Worm (Caenorhabditis elegans) whole organism, late embryonic: ENCODE results near the gene C04G2.5.

Experiments used
- ahr-1 ChIP-seq: sonication (generic microtip); optimal IDR thresholded peaks from 2 replicates; lab custom pipeline; 2016; ENCODE audit warnings: missing genetic modification characterization, missing compliant biosample characterization
- ceh-18 ChIP-seq: sonication (generic microtip); optimal IDR thresholded peaks from 2 replicates; lab custom pipeline; 2016; ENCODE audit warnings: missing genetic modification characterization, missing compliant biosample characterization
- ceh-24 ChIP-seq: sonication (generic microtip); optimal IDR thresholded peaks from 2 replicates; lab custom pipeline; 2016; ENCODE audit warnings: mild to moderate bottlenecking, missing genetic modification characterization, missing compliant biosample characterization
- ceh-34 ChIP-seq: sonication (generic microtip); optimal IDR thresholded peaks from 2 replicates; lab custom pipeline; 2016; ENCODE audit warnings: mild to moderate bottlenecking, missing genetic modification characterization, missing compliant biosample characterization
- dmd-4 ChIP-seq: sonication (generic microtip); optimal IDR thresholded peaks from 2 replicates; lab custom pipeline; 2016; ENCODE audit warnings: borderline replicate concordance, missing genetic modification characterization, missing compliant biosample characterization
- eyg-1 ChIP-seq: sonication (generic microtip); optimal IDR thresholded peaks from 2 replicates; lab custom pipeline; 2016; ENCODE audit warnings: missing genotype, missing genetic modification characterization, missing compliant biosample characterization
- fkh-10 ChIP-seq: fragments of 150-350 bp; optimal IDR thresholded peaks from 2 replicates; lab custom pipeline; 2014; ENCODE audit warnings: missing biosample characterization, missing genetic modification reagents, missing genetic modification characterization
- nhr-232 ChIP-seq: sonication (generic microtip); optimal IDR thresholded peaks from 2 replicates; lab custom pipeline; 2016; ENCODE audit warnings: missing genetic modification characterization, missing compliant biosample characterization
- pha-4 ChIP-seq: fragments of 150-350 bp; optimal IDR thresholded peaks from 2 replicates; lab custom pipeline; 2018; ENCODE audit warnings: missing biosample characterization, missing genetic modification reagents, missing genetic modification characterization
- rnt-1 ChIP-seq: sonication (generic microtip); optimal IDR thresholded peaks from 2 replicates; lab custom pipeline; 2016; ENCODE audit warnings: missing genetic modification characterization, missing compliant biosample characterization
- ttx-3 ChIP-seq: sonication (generic microtip); optimal IDR thresholded peaks from 2 replicates; lab custom pipeline; 2016; ENCODE audit warnings: missing genetic modification reagents, missing genetic modification characterization, missing compliant biosample characterization
- unc-55 ChIP-seq: sonication (generic microtip); optimal IDR thresholded peaks from 2 replicates; lab custom pipeline; 2017; ENCODE audit warnings: missing biosample characterization, missing genetic modification reagents, missing genetic modification characterization
- unc-86 ChIP-seq: sonication (generic microtip); optimal IDR thresholded peaks from 2 replicates; lab custom pipeline; 2016; ENCODE audit warnings: missing genetic modification characterization, missing compliant biosample characterization
- zip-5 ChIP-seq: sonication (generic microtip); optimal IDR thresholded peaks from 2 replicates; lab custom pipeline; 2016; ENCODE audit warnings: missing genetic modification characterization, missing compliant biosample characterization

DNA sequence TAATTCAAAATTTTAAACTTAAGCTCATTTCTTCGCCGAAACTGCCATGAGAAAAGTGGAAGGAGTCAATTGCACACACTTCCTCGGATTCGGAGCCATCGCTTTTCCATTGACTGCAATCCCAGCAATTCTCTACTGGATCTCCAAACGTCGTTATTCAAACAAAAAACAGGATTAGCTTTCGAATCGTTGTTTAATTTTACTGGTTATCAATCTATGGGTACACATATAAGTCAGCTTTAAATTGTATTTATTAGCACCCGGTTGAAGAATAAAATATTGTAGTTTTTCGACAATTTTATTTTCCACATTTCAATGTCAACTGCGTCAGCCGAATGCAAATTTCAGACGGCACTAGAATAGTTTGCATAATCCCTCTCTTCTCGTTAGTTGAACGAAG, 34.9 kb upstream of the C04G2.5 start, which contains the start of gene glt-3:
- no peak for TF ChIP-seq rnt-1 (tag; lab: Kevin White, UChicago)
- no peak for TF ChIP-seq ttx-3
- TF ChIP-seq dmd-4 (tag; lab: Kevin White, UChicago): no peak
- no peak for TF ChIP-seq unc-86 (tag; lab: Kevin White, UChicago)
- TF ChIP-seq ceh-18: no peak
- no peak for TF ChIP-seq ahr-1 (tag; lab: Kevin White, UChicago)
- no peak for TF ChIP-seq unc-55 (GFP tag; lab: Kevin White, UChicago)
- TF ChIP-seq fkh-10: no peak
- TF ChIP-seq pha-4: no peak
- TF ChIP-seq ceh-24 (tag; lab: Kevin White, UChicago): no peak
- no peak for TF ChIP-seq zip-5 (tag; lab: Kevin White, UChicago)
- no peak for TF ChIP-seq ceh-34 (tag; lab: Kevin White, UChicago)
- no peak for TF ChIP-seq nhr-232 (tag; lab: Kevin White, UChicago)
- TF ChIP-seq eyg-1 (tag; lab: Kevin White, UChicago): no peak
